Fruit fly (Drosophila melanogaster): ENCODE measurements around the gene Msp300.

Gene Msp300

DNA sequence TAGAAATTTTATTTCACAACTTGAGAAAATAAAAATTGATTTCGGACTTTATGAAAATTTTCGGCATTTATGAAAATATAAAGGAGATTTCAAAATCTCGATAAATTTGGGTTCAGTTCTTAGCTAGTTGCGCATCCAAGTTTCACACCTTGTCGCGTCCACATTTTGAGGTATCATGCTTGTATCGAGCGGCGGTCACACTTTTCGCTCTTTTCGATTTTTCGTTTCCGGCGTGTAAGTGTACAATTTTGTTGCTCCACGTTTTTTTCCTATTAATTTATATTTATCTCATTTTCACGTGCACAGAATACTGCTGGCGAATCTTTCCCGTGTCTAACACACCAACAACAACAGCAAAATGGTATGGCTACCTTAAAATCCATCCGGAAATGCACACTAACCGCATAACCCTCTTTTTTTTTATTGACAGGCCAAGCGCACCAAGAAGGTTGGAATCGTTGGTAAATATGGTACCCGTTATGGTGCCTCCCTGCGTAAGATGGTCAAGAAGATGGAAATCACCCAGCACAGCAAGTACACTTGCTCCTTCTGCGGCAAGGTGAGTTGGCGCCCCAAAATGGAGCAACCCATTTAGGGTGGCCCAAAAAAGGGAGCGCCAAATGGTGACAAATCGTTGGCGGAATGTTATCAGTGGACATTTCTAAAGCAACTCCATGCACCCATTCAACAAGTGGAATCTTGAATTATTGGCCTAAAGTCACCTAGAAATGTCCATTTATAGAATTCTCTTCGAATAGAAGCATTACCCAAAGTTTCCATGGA is 29.7 kb upstream of the Msp300 start, which contains the start of gene RpL37A (continued):
- TF ChIP-seq br (optimal IDR thresholded peaks at IDR 0.05): no peak

DNA sequence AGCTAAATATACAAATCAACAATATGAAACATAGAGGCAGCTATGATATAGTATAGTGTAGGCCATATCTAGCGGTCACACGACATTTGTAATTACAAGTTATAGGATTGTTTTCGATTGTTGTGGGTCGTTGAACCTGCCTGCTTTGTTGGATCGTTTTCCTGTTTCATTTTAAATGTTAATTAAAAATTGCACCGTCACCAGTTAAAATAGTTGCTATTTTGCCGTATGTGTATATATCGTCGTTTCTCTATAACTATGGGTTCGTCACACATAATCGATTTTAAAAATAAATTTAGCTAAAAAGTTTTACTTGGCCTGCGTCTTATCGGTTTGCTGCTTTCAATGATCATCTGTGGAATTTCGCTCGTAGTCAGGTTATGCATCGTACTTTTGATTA is 28.3 kb upstream of the Msp300 start:
- TF ChIP-seq nau (GFP tag; optimal IDR thresholded peaks at IDR 0.05) (no peak), eve (GFP tag; optimal IDR thresholded peaks at IDR 0.05) (peak in 1 of 2 experiments; percentile 39), sens (GFP tag) (peak; percentile 68)

DNA sequence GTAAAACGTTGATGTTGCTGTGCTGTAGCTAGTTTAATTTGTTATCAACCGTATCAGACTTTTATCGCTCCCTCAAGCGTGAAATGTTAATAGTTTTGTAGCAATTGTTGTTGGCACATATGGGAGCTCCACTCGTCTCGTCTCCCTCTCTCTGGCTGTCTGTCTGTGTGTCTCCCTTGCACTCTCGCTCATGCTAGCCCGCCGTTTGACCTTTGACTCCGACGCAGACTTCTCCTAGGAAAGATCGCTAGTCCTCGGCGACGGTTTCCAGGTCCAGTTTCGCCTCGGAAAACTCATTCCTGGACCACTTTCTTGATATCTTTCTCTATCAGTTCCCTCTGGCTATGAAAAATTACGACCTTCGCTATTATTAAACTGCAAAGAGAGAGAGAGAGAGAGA is 21.5 kb upstream of the Msp300 start:
- TF ChIP-seq CG4282 (GFP tag; optimal IDR thresholded peaks at IDR 0.05): no peak
- TF ChIP-seq sisA (GFP tag; IDR thresholded peaks at IDR 0.05): no peak
- no peak for TF ChIP-seq CG16863 (GFP tag; optimal IDR thresholded peaks at IDR 0.05)
- peak in 1 of 2 experiments; percentile 94 for TF ChIP-seq Hr78 (GFP tag; optimal IDR thresholded peaks at IDR 0.05)
- no peak for TF ChIP-seq CG4424 (GFP tag; optimal IDR thresholded peaks at IDR 0.05)
- TF ChIP-seq CG4707 (GFP tag; optimal IDR thresholded peaks at IDR 0.05): no peak
- TF ChIP-seq nom (GFP tag; optimal IDR thresholded peaks at IDR 0.05): peak; percentile 5
- TF ChIP-seq CG8924 (tag; optimal IDR thresholded peaks at IDR 0.05): no peak
- TF ChIP-seq unpg (GFP tag; optimal IDR thresholded peaks at IDR 0.05): no peak
- TF ChIP-seq CG9817 (tag; optimal IDR thresholded peaks at IDR 0.05): no peak
- TF ChIP-seq CG13775 (GFP tag; optimal IDR thresholded peaks at IDR 0.05): no peak
- TF ChIP-seq jigr1 (GFP tag; IDR thresholded peaks at IDR 0.05): no peak
- peak in 1 of 2 experiments; percentile 14 for TF ChIP-seq Trl (optimal IDR thresholded peaks at IDR 0.05)
- no peak for TF ChIP-seq Trl (GFP tag; optimal IDR thresholded peaks at IDR 0.05)
- TF ChIP-seq bcd (GFP tag; optimal IDR thresholded peaks at IDR 0.05): no peak
- no peak for TF ChIP-seq vfl (GFP tag; optimal IDR thresholded peaks at IDR 0.05)
- TF ChIP-seq CG1602 (GFP tag; optimal IDR thresholded peaks at IDR 0.05): no peak
- TF ChIP-seq seq (GFP tag; IDR thresholded peaks at IDR 0.05): no peak
- TF ChIP-seq danr (GFP tag; IDR thresholded peaks at IDR 0.05): no peak
- TF ChIP-seq bigmax (GFP tag; optimal IDR thresholded peaks at IDR 0.05): no peak
- no peak for TF ChIP-seq CG4617 (GFP tag; optimal IDR thresholded peaks at IDR 0.05; ENCODE audit: borderline replicate concordance)
- no peak for TF ChIP-seq ap (GFP tag; IDR thresholded peaks at IDR 0.05)
- no peak for TF ChIP-seq maf-S (GFP tag; optimal IDR thresholded peaks at IDR 0.05)
- TF ChIP-seq CG10654 (GFP tag; optimal IDR thresholded peaks at IDR 0.05): no peak
- 0 out of 2 replicates have a peak, but pooled peaks have one; percentile 36 for TF ChIP-seq CG10321 (GFP tag; IDR thresholded peaks at IDR 0.05)
- no peak for TF ChIP-seq CG18619 (GFP tag; optimal IDR thresholded peaks at IDR 0.05)
- TF ChIP-seq CG34376 (GFP tag; optimal IDR thresholded peaks at IDR 0.05): no peak
- TF ChIP-seq grau (tag; optimal IDR thresholded peaks at IDR 0.05): no peak
- no peak for TF ChIP-seq CG8478 (optimal IDR thresholded peaks at IDR 0.05)
- no peak for TF ChIP-seq CG15514 (GFP tag; optimal IDR thresholded peaks at IDR 0.05)
- no peak for TF ChIP-seq CG31224 (GFP tag; IDR thresholded peaks at IDR 0.05)
- no peak for TF ChIP-seq HmgZ (tag; optimal IDR thresholded peaks at IDR 0.05)
- no peak for TF ChIP-seq Nf-YB (GFP tag; optimal IDR thresholded peaks at IDR 0.05)
- TF ChIP-seq CG5245 (GFP tag; optimal IDR thresholded peaks at IDR 0.05): no peak
- no peak for TF ChIP-seq CG2129 (GFP tag; IDR thresholded peaks at IDR 0.05; ENCODE audit: partially characterized antibody)
- TF ChIP-seq B-H2 (GFP tag; optimal IDR thresholded peaks at IDR 0.05): no peak
- peak; percentile 38 for TF ChIP-seq CG1832 (GFP tag; optimal IDR thresholded peaks at IDR 0.05)
- TF ChIP-seq Hr3 (GFP tag; optimal IDR thresholded peaks at IDR 0.05): no peak
- TF ChIP-seq CG12219 (GFP tag; optimal IDR thresholded peaks at IDR 0.05): no peak
- TF ChIP-seq ewg (GFP tag; optimal IDR thresholded peaks at IDR 0.05): no peak

Data from whole organism, embryonic.